Worm (Caenorhabditis elegans): ENCODE data around the gene nrf-6.

The nrf-6 gene

DNA sequence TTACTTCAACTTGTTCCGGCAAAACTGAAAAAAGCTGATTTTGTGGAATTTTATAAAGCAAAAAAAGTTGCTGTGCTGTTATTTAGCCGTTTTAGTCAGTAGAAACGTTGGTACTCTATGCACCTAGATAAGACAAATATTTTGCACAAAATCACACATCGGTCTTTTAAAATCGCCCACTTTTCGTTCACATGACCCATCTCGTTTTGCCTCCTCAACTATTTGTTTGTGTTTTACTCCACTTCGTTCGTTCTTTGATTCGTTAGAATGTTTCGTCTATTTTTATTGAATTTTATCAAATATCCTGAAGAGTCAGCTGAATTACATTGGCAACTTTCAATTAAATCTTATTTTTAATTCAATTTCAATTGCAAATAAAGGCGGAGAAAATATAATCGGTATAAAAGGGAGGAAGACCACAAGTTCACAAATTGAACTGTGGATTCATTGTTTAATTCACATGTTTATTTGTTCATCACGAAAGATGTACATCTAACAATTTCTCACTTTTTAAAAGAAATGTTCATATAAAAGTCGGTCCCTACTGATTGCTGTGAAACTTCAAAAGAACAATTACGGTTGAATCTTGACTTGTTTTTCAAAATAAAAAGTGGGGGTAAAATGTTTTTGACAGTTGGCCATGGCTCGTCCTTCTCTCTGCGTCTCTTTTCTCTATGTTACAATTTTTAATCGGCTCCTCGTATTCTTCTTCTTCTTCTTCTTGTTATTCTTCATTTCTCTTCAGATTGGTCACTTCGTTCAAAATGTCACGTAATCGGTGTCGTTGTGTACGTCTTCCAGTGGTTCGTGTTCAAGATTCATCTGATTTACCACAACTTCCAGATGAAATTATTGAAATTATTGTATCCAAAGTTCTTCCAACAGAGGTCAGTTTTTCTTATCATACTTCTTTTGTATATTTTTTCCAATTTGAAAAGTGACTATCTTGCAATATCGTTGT is 20.2 kb downstream of the nrf-6 start, which contains the start of gene DH11.2 (continued):
- TF ChIP-seq efl-3 (GFP tag; optimal IDR thresholded peaks at IDR 0.05) (no peak), ama-1 (optimal IDR thresholded peaks at IDR 0.05) (no peak), ceh-82 (tag; optimal IDR thresholded peaks at IDR 0.05) (no peak), unc-86 (tag; optimal IDR thresholded peaks at IDR 0.05) (no peak), elt-2 (tag; optimal IDR thresholded peaks at IDR 0.05) (peak; percentile 49), pqm-1 (tag; optimal IDR thresholded peaks at IDR 0.05) (no peak), zip-4 (GFP tag; optimal IDR thresholded peaks at IDR 0.05) (no peak), nhr-47 (tag; optimal IDR thresholded peaks at IDR 0.05) (no peak), sptf-1 (tag; optimal IDR thresholded peaks at IDR 0.05) (no peak), nhr-11 (tag; optimal IDR thresholded peaks at IDR 0.05) (no peak), lin-15B (tag; optimal IDR thresholded peaks at IDR 0.05) (no peak), swsn-7 (tag; optimal IDR thresholded peaks at IDR 0.05) (peak; percentile 21), sox-4 (tag; optimal IDR thresholded peaks at IDR 0.05) (no peak), ztf-4 (tag; optimal IDR thresholded peaks at IDR 0.05) (no peak), nhr-237 (tag; optimal IDR thresholded peaks at IDR 0.05) (no peak), isw-1 (GFP tag; IDR thresholded peaks at IDR 0.05) (no peak), fkh-4 (tag; optimal IDR thresholded peaks at IDR 0.05; ENCODE audit: borderline replicate concordance) (no peak), vab-15 (tag; optimal IDR thresholded peaks at IDR 0.05) (no peak), unc-130 (tag; optimal IDR thresholded peaks at IDR 0.05) (peak; percentile 62), aha-1 (tag; optimal IDR thresholded peaks at IDR 0.05) (no peak), lir-3 (tag; optimal IDR thresholded peaks at IDR 0.05; ENCODE audit: poor library complexity) (peak; percentile 27), ceh-88 (GFP tag; IDR thresholded peaks at IDR 0.05) (no peak), xbp-1 (tag; optimal IDR thresholded peaks at IDR 0.05) (no peak), unc-30 (tag; optimal IDR thresholded peaks at IDR 0.05) (no peak), unc-62 (GFP tag; optimal IDR thresholded peaks at IDR 0.05) (no peak), nhr-19 (GFP tag; conservative IDR thresholded peaks at IDR 0.05) (peak; percentile 51), aly-2 (tag; optimal IDR thresholded peaks at IDR 0.05) (no peak), sup-37 (GFP tag; optimal IDR thresholded peaks at IDR 0.05) (peak; percentile 34), C04F5.9 (tag; optimal IDR thresholded peaks at IDR 0.05) (no peak), nhr-85 (tag) (peak; percentile 74), hlh-17 (GFP tag; optimal IDR thresholded peaks at IDR 0.05; ENCODE audit: borderline replicate concordance) (no peak), irx-1 (tag; optimal IDR thresholded peaks at IDR 0.05) (no peak), Y116A8C.19 (tag; optimal IDR thresholded peaks at IDR 0.05; ENCODE audit: borderline replicate concordance) (no peak), mdl-1 (tag; optimal IDR thresholded peaks at IDR 0.05) (peak in 1 of 2 experiments; percentile 62)

ce11 chrII:8008334-8008733 is 24.2 kb downstream of the nrf-6 start, which contains the start of gene glna-2:
glna-2 (plus strand) TSS chrII:8008634.
- TF ChIP-seq ceh-82 (tag; optimal IDR thresholded peaks at IDR 0.05): no peak
- no peak for TF ChIP-seq Y116A8C.19 (tag; optimal IDR thresholded peaks at IDR 0.05; ENCODE audit: borderline replicate concordance)
- no peak for TF ChIP-seq mdl-1 (tag; optimal IDR thresholded peaks at IDR 0.05)
- no peak for TF ChIP-seq nhr-76 (tag; optimal IDR thresholded peaks at IDR 0.05)

- TF ChIP-seq efl-1 (optimal IDR thresholded peaks at IDR 0.05) (no peak), efl-1 (GFP tag; optimal IDR thresholded peaks at IDR 0.05 in 1 of 2) (no peak), blmp-1 (tag; optimal IDR thresholded peaks at IDR 0.05) (peak; percentile 7)
Observed at ce11 chrII:8006962-8007361, 25.5 kb downstream of the nrf-6 start.
